Fruit fly (Drosophila melanogaster) whole organism, pupa: ENCODE data around the gene ND-B22.

ENCODE experiments used
- CG10348 ChIP-seq: fragments of 200-800 bp; sonication (Bioruptor generic); IDR thresholded peaks from 2 replicates; pipeline ENCODE4 v1.3.6; 2022; ENCODE audit warnings: missing biosample characterization, missing genetic modification characterization
- CG12605 ChIP-seq: fragments of 200-800 bp; sonication (Bioruptor generic); IDR thresholded peaks from 2 replicates; pipeline ENCODE4 v1.3.6; 2022; ENCODE audit warnings: missing biosample characterization, missing genetic modification characterization
- CG13204 ChIP-seq: fragments of 200-800 bp; sonication (Bioruptor generic); optimal IDR thresholded peaks from 2 replicates; lab custom pipeline; 2018; ENCODE audit warnings: missing biosample characterization, mild to moderate bottlenecking, missing genetic modification characterization, moderate library complexity
- CG14655 ChIP-seq: fragments of 200-800 bp; sonication (Bioruptor generic); optimal IDR thresholded peaks from 3 replicates; lab custom pipeline; 2017; ENCODE audit warnings: mild to moderate bottlenecking, missing biosample characterization, missing genetic modification reagents, missing genetic modification characterization
- CG15710 ChIP-seq: fragments of 200-800 bp; sonication (Bioruptor generic); optimal IDR thresholded peaks from 2 replicates; lab custom pipeline; 2018; ENCODE audit warnings: missing biosample characterization, mild to moderate bottlenecking, missing genetic modification characterization, moderate library complexity
- CG17806 ChIP-seq: fragments of 200-800 bp; sonication (Bioruptor generic); optimal IDR thresholded peaks from 2 replicates; lab custom pipeline; 2018; ENCODE audit warnings: missing biosample characterization, mild to moderate bottlenecking, missing genetic modification characterization, moderate library complexity
- CG32121 ChIP-seq: fragments of 200-800 bp; sonication (Bioruptor generic); IDR thresholded peaks from 2 replicates; pipeline ENCODE4 v1.3.6; 2022; ENCODE audit warnings: missing biosample characterization, missing genetic modification characterization
- CG34367 ChIP-seq: fragments of 200-800 bp; sonication (Bioruptor generic); optimal IDR thresholded peaks from 2 replicates; lab custom pipeline; 2018; ENCODE audit warnings: missing biosample characterization, mild to moderate bottlenecking, missing genetic modification characterization
- CG4496 ChIP-seq: fragments of 200-800 bp; sonication (Bioruptor generic); IDR thresholded peaks from 3 replicates; pipeline ENCODE4 v1.3.6; 2022; ENCODE audit warnings: missing biosample characterization, missing genetic modification characterization
- CG8159 ChIP-seq: fragments of 200-800 bp; sonication (Bioruptor generic); optimal IDR thresholded peaks from 3 replicates; lab custom pipeline; 2018; ENCODE audit warnings: missing biosample characterization, mild to moderate bottlenecking, missing genetic modification characterization, moderate library complexity
- CG8301 ChIP-seq: fragments of 200-800 bp; sonication (Bioruptor generic); optimal IDR thresholded peaks from 2 replicates; lab custom pipeline; 2018; ENCODE audit warnings: missing biosample characterization, mild to moderate bottlenecking, missing genetic modification characterization
- CG9948 ChIP-seq: fragments of 200-800 bp; sonication (Bioruptor generic); optimal IDR thresholded peaks from 2 replicates; lab custom pipeline; 2018; ENCODE audit warnings: missing biosample characterization, mild to moderate bottlenecking, missing genetic modification characterization, moderate library complexity
- D1 ChIP-seq: fragments of 200-800 bp; sonication (Bioruptor generic); optimal IDR thresholded peaks from 2 replicates; lab custom pipeline; 2018; ENCODE audit warnings: missing biosample characterization, mild to moderate bottlenecking, missing genetic modification characterization, moderate library complexity
- EcR ChIP-seq: fragments of 200-800 bp; sonication (Bioruptor generic); optimal IDR thresholded peaks from 3 replicates; lab custom pipeline; 2019; ENCODE audit warnings: missing biosample characterization, missing genetic modification characterization, mild to moderate bottlenecking, moderate library complexity, missing genetic modification reagents
- Ets98B ChIP-seq: fragments of 200-800 bp; sonication (Bioruptor generic); IDR thresholded peaks from 2 replicates; pipeline ENCODE4 v1.3.6; 2022; ENCODE audit warnings: missing biosample characterization, missing genetic modification characterization
- Pif1A ChIP-seq: fragments of 200-800 bp; sonication (Bioruptor generic); optimal IDR thresholded peaks from 3 replicates; lab custom pipeline; 2016; ENCODE audit warnings: missing biosample characterization, missing genetic modification characterization
- Pif1B ChIP-seq: fragments of 200-800 bp; sonication (Bioruptor generic); optimal IDR thresholded peaks from 3 replicates; lab custom pipeline; 2016; ENCODE audit warnings: missing biosample characterization, missing genetic modification characterization
- Snoo ChIP-seq: fragments of 200-800 bp; sonication (Bioruptor generic); optimal IDR thresholded peaks from 3 replicates; lab custom pipeline; 2017; ENCODE audit warnings: missing biosample characterization, mild to moderate bottlenecking, missing genetic modification characterization, inconsistent platforms
- fd96Ca ChIP-seq: fragments of 200-800 bp; sonication (Bioruptor generic); IDR thresholded peaks from 3 replicates; pipeline ENCODE4 v1.3.6; 2022; ENCODE audit warnings: missing biosample characterization, missing genetic modification characterization
- gl ChIP-seq: fragments of 200-800 bp; sonication (Bioruptor generic); optimal IDR thresholded peaks from 2 replicates; lab custom pipeline; 2018; ENCODE audit warnings: missing biosample characterization, mild to moderate bottlenecking, missing genetic modification characterization
- rn ChIP-seq: fragments of 200-800 bp; sonication (Bioruptor generic); IDR thresholded peaks from 2 replicates; pipeline ENCODE4 v1.3.6; 2022; ENCODE audit warnings: missing biosample characterization, missing genetic modification characterization

The ND-B22 gene

dm6 chr2L:13370762-13371161, at the start of gene ND-B22:
TSS of gene ND-B22 (minus strand) at chr2L:13371110.
- no peak for TF ChIP-seq CG32121
- no peak for TF ChIP-seq CG12605 (GFP tag; lab: Robert Waterston, UW)
- TF ChIP-seq Pif1A (GFP tag; lab: Kevin White, UChicago) = no peak
- TF ChIP-seq Pif1B (GFP tag; lab: Kevin White, UChicago) = no peak
- TF ChIP-seq EcR (GFP tag; lab: Kevin White, UChicago) = no peak
- TF ChIP-seq CG15710 (tag; lab: Kevin White, UChicago) = peak; percentile 17
- peak; percentile 38 for TF ChIP-seq Snoo (tag; lab: Kevin White, UChicago)
- TF ChIP-seq rn = no peak

dm6 chr2L:13414525-13415481, 43.9 kb upstream of the ND-B22 start, which contains the start of the genes CG16956, CG42784 and CG43850:
TSS of gene CG16956 (minus strand) at chr2L:13414575.
TSS of gene CG42784 (plus strand) at chr2L:13415431.
TSS of gene CG43850 (plus strand) at chr2L:13415431.
- TF ChIP-seq CG4496 (GFP tag; lab: Robert Waterston, UW) (0 out of 3 replicates have a peak, but pooled peaks have one; percentile 13), CG12605 (GFP tag; lab: Robert Waterston, UW) (0 out of 2 replicates have a peak, but pooled peaks have one; percentile 12), Pif1A (GFP tag; lab: Kevin White, UChicago) (peak; percentile 28), CG34367 (tag; lab: Kevin White, UChicago) (no peak), CG14655 (GFP tag; lab: Kevin White, UChicago) (peak; percentile 10)
- TF ChIP-seq, all 21 proteins: peak for 4

- TF ChIP-seq CG9948 (tag; lab: Kevin White, UChicago) = no peak
- TF ChIP-seq gl (tag; lab: Kevin White, UChicago) = no peak
- no peak for TF ChIP-seq CG10348 (GFP tag; lab: Robert Waterston, UW)
- no peak for TF ChIP-seq CG4496 (GFP tag; lab: Robert Waterston, UW)
- TF ChIP-seq Pif1B (GFP tag; lab: Kevin White, UChicago) = no peak
- TF ChIP-seq D1 (tag; lab: Kevin White, UChicago) = no peak
- no peak for TF ChIP-seq Ets98B
- TF ChIP-seq rn = no peak
- no peak for TF ChIP-seq CG12605 (GFP tag; lab: Robert Waterston, UW)
- TF ChIP-seq CG15710 (tag; lab: Kevin White, UChicago) = no peak
- no peak for TF ChIP-seq EcR (GFP tag; lab: Kevin White, UChicago)
Measured at dm6 chr2L:13412219-13412618, 41.3 kb upstream of the ND-B22 start, which contains the start of gene Flad2. TSS of gene Flad2 (plus strand) at chr2L:13412519.

dm6 chr2L:13411566-13411965, 40.7 kb upstream of the ND-B22 start, which contains the start of gene Vm34Ca:
TSS of gene Vm34Ca (minus strand) at chr2L:13411631.
- TF ChIP-seq D1 (tag; lab: Kevin White, UChicago) (no peak), CG13204 (no peak), CG4496 (GFP tag; lab: Robert Waterston, UW) (no peak), CG12605 (GFP tag; lab: Robert Waterston, UW) (no peak), Pif1A (GFP tag; lab: Kevin White, UChicago) (no peak), fd96Ca (GFP tag; lab: Robert Waterston, UW) (no peak), Pif1B (GFP tag; lab: Kevin White, UChicago) (no peak), rn (no peak), CG17806 (no peak), gl (tag; lab: Kevin White, UChicago) (no peak), Ets98B (no peak), Snoo (tag; lab: Kevin White, UChicago) (no peak), CG8159 (tag; lab: Kevin White, UChicago) (no peak)
- TF ChIP-seq, all 21 proteins: peak for 0

- TF ChIP-seq CG9948 (tag; lab: Kevin White, UChicago) (peak; percentile 2), CG14655 (GFP tag; lab: Kevin White, UChicago) (peak; percentile 41), Snoo (tag; lab: Kevin White, UChicago) (no peak), CG8159 (tag; lab: Kevin White, UChicago) (no peak), CG8301 (tag; lab: Kevin White, UChicago) (peak; percentile 35), CG32121 (0 out of 2 replicates have a peak, but pooled peaks have one; percentile 26), CG4496 (GFP tag; lab: Robert Waterston, UW) (0 out of 3 replicates have a peak, but pooled peaks have one; percentile 29), Pif1A (GFP tag; lab: Kevin White, UChicago) (peak; percentile 27)
- TF ChIP-seq, all 21 proteins: peak for 6
Measured at dm6 chr2L:13399565-13399964, 28.7 kb upstream of the ND-B22 start.

dm6 chr2L:13398614-13399161, 27.8 kb upstream of the ND-B22 start, which contains the start of the genes CG10859 and CG7110:
TSS of gene CG10859 (minus strand) at chr2L:13398664.
TSS of gene CG7110 (plus strand) at chr2L:13398991.
- peak; percentile 10 for TF ChIP-seq CG34367 (tag; lab: Kevin White, UChicago)
- no peak for TF ChIP-seq CG13204
- no peak for TF ChIP-seq CG17806
- TF ChIP-seq EcR (GFP tag; lab: Kevin White, UChicago) = no peak
- TF ChIP-seq CG4496 (GFP tag; lab: Robert Waterston, UW) = no peak
- TF ChIP-seq CG8159 (tag; lab: Kevin White, UChicago) = no peak
- no peak for TF ChIP-seq CG32121
- no peak for TF ChIP-seq CG9948 (tag; lab: Kevin White, UChicago)
- TF ChIP-seq D1 (tag; lab: Kevin White, UChicago) = no peak
- TF ChIP-seq Snoo (tag; lab: Kevin White, UChicago) = peak; percentile 49
- TF ChIP-seq CG15710 (tag; lab: Kevin White, UChicago) = no peak
- TF ChIP-seq Pif1A (GFP tag; lab: Kevin White, UChicago) = no peak
- TF ChIP-seq CG8301 (tag; lab: Kevin White, UChicago) = no peak
- TF ChIP-seq Ets98B = no peak
